Fruit fly (Drosophila melanogaster) whole organism, embryonic: ENCODE measurements around the gene CG43085.
A peak's percentile ranks its signal among the peaks of the same experiment; 100 is the strongest.

Experiments
- Abd-B ChIP-seq: fragments of 200-800 bp; sonication (Bioruptor generic); optimal IDR thresholded peaks from 2 replicates; lab custom pipeline; 2018; ENCODE audit warnings: missing biosample characterization, mild to moderate bottlenecking, missing genetic modification characterization, moderate library complexity
- Bdp1 ChIP-seq: fragments of 200-800 bp; sonication (Bioruptor generic); optimal IDR thresholded peaks from 3 replicates; lab custom pipeline; 2016; ENCODE audit warnings: missing biosample characterization, missing genetic modification characterization
- Bteb2 ChIP-seq: fragments of 200-800 bp; sonication (Bioruptor generic); optimal IDR thresholded peaks from 2 replicates; lab custom pipeline; 2016; ENCODE audit warnings: missing biosample characterization, missing genetic modification characterization
- CG10462 ChIP-seq: fragments of 200-800 bp; sonication (Bioruptor generic); optimal IDR thresholded peaks from 2 replicates; lab custom pipeline; 2016; ENCODE audit warnings: missing biosample characterization, missing genetic modification characterization
- CG12769 ChIP-seq: fragments of 200-800 bp; sonication (Bioruptor generic); optimal IDR thresholded peaks from 2 replicates; lab custom pipeline; 2019; ENCODE audit warnings: missing biosample characterization, mild to moderate bottlenecking, missing genetic modification characterization, moderate library complexity
- CG17568 ChIP-seq: fragments of 200-800 bp; sonication (Bioruptor generic); optimal IDR thresholded peaks from 2 replicates; lab custom pipeline; 2018; ENCODE audit warnings: missing biosample characterization, mild to moderate bottlenecking, missing genetic modification characterization, moderate library complexity
- CG1792 ChIP-seq: fragments of 200-800 bp; sonication (Bioruptor generic); optimal IDR thresholded peaks from 2 replicates; lab custom pipeline; 2016; ENCODE audit warnings: missing biosample characterization, missing genetic modification characterization
- CG18764 ChIP-seq: fragments of 200-800 bp; sonication (Bioruptor generic); optimal IDR thresholded peaks from 3 replicates; lab custom pipeline; 2016; ENCODE audit warnings: missing biosample characterization, missing genetic modification characterization
- CG2712 ChIP-seq: fragments of 200-800 bp; optimal IDR thresholded peaks from 3 replicates; lab custom pipeline; 2019; ENCODE audit warnings: missing biosample characterization, mild to moderate bottlenecking, missing genetic modification characterization, moderate library complexity
- CG31388 ChIP-seq: fragments of 200-800 bp; sonication (Bioruptor generic); optimal IDR thresholded peaks from 2 replicates; lab custom pipeline; 2016; ENCODE audit warnings: missing biosample characterization, missing genetic modification characterization
- CG32532 ChIP-seq: fragments of 200-800 bp; sonication (Bioruptor generic); IDR thresholded peaks from 2 replicates; pipeline ENCODE4 v1.3.6; 2022; ENCODE audit warnings: missing biosample characterization, missing genetic modification characterization
- CG6765 ChIP-seq: fragments of 200-800 bp; sonication (Bioruptor generic); optimal IDR thresholded peaks from 3 replicates; lab custom pipeline; 2017; ENCODE audit warnings: missing biosample characterization, mild to moderate bottlenecking, missing genetic modification characterization
- CG7839 ChIP-seq: fragments of 200-800 bp; sonication (Bioruptor generic); optimal IDR thresholded peaks from 3 replicates; lab custom pipeline; 2018; ENCODE audit warnings: missing biosample characterization, mild to moderate bottlenecking, missing genetic modification characterization, moderate library complexity
- CG7928 ChIP-seq: fragments of 200-800 bp; sonication (Bioruptor generic); optimal IDR thresholded peaks from 2 replicates; lab custom pipeline; 2017; ENCODE audit warnings: missing biosample characterization, mild to moderate bottlenecking, missing genetic modification characterization
- CG7963 ChIP-seq: fragments of 200-800 bp; sonication (Bioruptor generic); IDR thresholded peaks from 3 replicates; pipeline ENCODE4 v1.3.6; 2022; ENCODE audit warnings: missing biosample characterization, missing genetic modification characterization; ENCODE audit not compliant: partially characterized antibody
- CoRest ChIP-seq: fragments of 200-800 bp; sonication (Bioruptor generic); optimal IDR thresholded peaks from 3 replicates; lab custom pipeline; 2018; ENCODE audit warnings: missing biosample characterization, mild to moderate bottlenecking, missing genetic modification characterization, moderate library complexity
- D19B ChIP-seq: fragments of 200-800 bp; sonication (Bioruptor generic); optimal IDR thresholded peaks from 2 replicates; lab custom pipeline; 2017; ENCODE audit warnings: missing biosample characterization, mild to moderate bottlenecking, missing genetic modification characterization
- Fer2 ChIP-seq: fragments of 200-800 bp; sonication (Bioruptor generic); optimal IDR thresholded peaks from 2 replicates; lab custom pipeline; 2018; ENCODE audit warnings: missing biosample characterization, mild to moderate bottlenecking, missing genetic modification characterization, moderate library complexity
- Hey ChIP-seq: fragments of 200-800 bp; sonication (Bioruptor generic); optimal IDR thresholded peaks from 3 replicates; lab custom pipeline; 2018; ENCODE audit warnings: missing biosample characterization, mild to moderate bottlenecking, missing genetic modification characterization
- MTF-1 ChIP-seq: fragments of 200-800 bp; sonication (Bioruptor generic); optimal IDR thresholded peaks from 2 replicates; lab custom pipeline; 2018; ENCODE audit warnings: missing biosample characterization, mild to moderate bottlenecking, missing genetic modification characterization, borderline replicate concordance
- Max ChIP-seq: fragments of 200-800 bp; sonication (Bioruptor generic); optimal IDR thresholded peaks from 2 replicates; lab custom pipeline; 2016; ENCODE audit warnings: missing biosample characterization, mild to moderate bottlenecking, missing genetic modification characterization
- NC2β ChIP-seq: fragments of 200-800 bp; sonication (Bioruptor generic); optimal IDR thresholded peaks from 2 replicates; lab custom pipeline; 2016; ENCODE audit warnings: missing biosample characterization, missing genetic modification characterization
- Ravus ChIP-seq: fragments of 200-800 bp; sonication (Bioruptor generic); IDR thresholded peaks from 2 replicates; pipeline ENCODE4 v1.3.6; 2022; ENCODE audit warnings: missing biosample characterization, missing genetic modification characterization
- Rx ChIP-seq: fragments of 200-800 bp; sonication (Bioruptor generic); IDR thresholded peaks from 2 replicates; pipeline ENCODE4 v1.3.6; 2022; ENCODE audit warnings: missing biosample characterization, missing genetic modification characterization
- aop ChIP-seq: fragments of 200-800 bp; sonication (Bioruptor generic); IDR thresholded peaks from 2 replicates; pipeline ENCODE4 v1.3.6; 2022; ENCODE audit warnings: missing biosample characterization, missing genetic modification characterization
- bbx ChIP-seq: fragments of 200-800 bp; sonication (Bioruptor generic); IDR thresholded peaks from 2 replicates; pipeline ENCODE4 v1.3.6; 2022; ENCODE audit warnings: missing biosample characterization, missing genetic modification characterization; ENCODE audit not compliant: partially characterized antibody
- bcd ChIP-seq: fragments of 200-800 bp; sonication (Bioruptor generic); optimal IDR thresholded peaks from 2 replicates; lab custom pipeline; 2017; ENCODE audit warnings: missing biosample characterization, mild to moderate bottlenecking, missing genetic modification characterization
- bowl ChIP-seq: fragments of 200-800 bp; sonication (Bioruptor generic); IDR thresholded peaks from 2 replicates; pipeline ENCODE4 v1.3.6; 2022; ENCODE audit warnings: missing biosample characterization, missing genetic modification characterization
- cad ChIP-seq: fragments of >200 bp; optimal IDR thresholded peaks from 2 replicates; lab custom pipeline; 2017; ENCODE audit warnings: missing biosample characterization, missing genetic modification characterization
- cas ChIP-seq: fragments of 200-800 bp; sonication (Bioruptor generic); IDR thresholded peaks from 2 replicates; pipeline ENCODE4 v1.3.6; 2022; ENCODE audit warnings: missing biosample characterization, missing genetic modification characterization
- cg ChIP-seq: fragments of 200-800 bp; sonication (Bioruptor generic); optimal IDR thresholded peaks from 3 replicates; lab custom pipeline; 2019; ENCODE audit warnings: missing biosample characterization, mild to moderate bottlenecking, missing genetic modification characterization, moderate library complexity
- dan ChIP-seq: fragments of 200-800 bp; sonication (Bioruptor generic); IDR thresholded peaks from 2 replicates; pipeline ENCODE4 v1.3.6; 2022; ENCODE audit warnings: missing biosample characterization, missing genetic modification characterization
- danr ChIP-seq: fragments of 200-800 bp; sonication (Bioruptor generic); IDR thresholded peaks from 2 replicates; pipeline ENCODE4 v1.3.6; 2022; ENCODE audit warnings: missing biosample characterization, missing genetic modification characterization
- emc ChIP-seq: fragments of 200-800 bp; sonication (Bioruptor generic); optimal IDR thresholded peaks from 2 replicates; lab custom pipeline; 2016; ENCODE audit warnings: missing biosample characterization, missing genetic modification characterization
- en ChIP-seq: fragments of 200-800 bp; sonication (Bioruptor generic); optimal IDR thresholded peaks from 2 replicates; lab custom pipeline; 2016; ENCODE audit warnings: missing biosample characterization, missing genetic modification characterization
- fd96Cb ChIP-seq: fragments of 200-800 bp; sonication (Bioruptor generic); optimal IDR thresholded peaks from 2 replicates; lab custom pipeline; 2018; ENCODE audit warnings: missing biosample characterization, mild to moderate bottlenecking, missing genetic modification characterization, moderate library complexity
- lbe ChIP-seq: fragments of 200-800 bp; sonication (Bioruptor generic); optimal IDR thresholded peaks from 2 replicates; lab custom pipeline; 2016; ENCODE audit warnings: missing biosample characterization, mild to moderate bottlenecking, missing genetic modification characterization
- luna ChIP-seq: fragments of 200-800 bp; sonication (Bioruptor generic); optimal IDR thresholded peaks from 2 replicates; lab custom pipeline; 2016; ENCODE audit warnings: missing biosample characterization, missing genetic modification characterization
- mld ChIP-seq: fragments of 200-800 bp; sonication (Bioruptor generic); IDR thresholded peaks from 3 replicates; pipeline ENCODE4 v1.3.6; 2022; ENCODE audit warnings: missing biosample characterization, missing genetic modification characterization; ENCODE audit not compliant: partially characterized antibody
- nau ChIP-seq: fragments of 200-800 bp; sonication (Bioruptor generic); optimal IDR thresholded peaks from 3 replicates; lab custom pipeline; 2017; ENCODE audit warnings: missing biosample characterization, mild to moderate bottlenecking, missing genetic modification characterization, missing genetic modification reagents
- otp ChIP-seq: fragments of 200-800 bp; sonication (Bioruptor generic); IDR thresholded peaks from 3 replicates; pipeline ENCODE4, ENCODE4 v1.3.6; 2022; ENCODE audit warnings: missing biosample characterization, missing genetic modification characterization
- pita ChIP-seq: fragments of 200-800 bp; sonication (Bioruptor generic); optimal IDR thresholded peaks from 2 replicates; lab custom pipeline; 2017; ENCODE audit warnings: missing biosample characterization, mild to moderate bottlenecking, missing genetic modification characterization
- pum ChIP-seq: fragments of 200-800 bp; sonication (Bioruptor generic); optimal IDR thresholded peaks from 2 replicates; lab custom pipeline; 2016; ENCODE audit warnings: missing biosample characterization, missing genetic modification characterization
- salm ChIP-seq: fragments of 200-800 bp; sonication (Bioruptor generic); optimal IDR thresholded peaks from 2 replicates; lab custom pipeline; 2018; ENCODE audit warnings: missing biosample characterization, mild to moderate bottlenecking, missing genetic modification characterization
- tin ChIP-seq: fragments of 200-800 bp; sonication (Bioruptor generic); optimal IDR thresholded peaks from 3 replicates; lab custom pipeline; 2016; ENCODE audit warnings: missing biosample characterization, missing genetic modification characterization
- unpg ChIP-seq: fragments of 200-800 bp; sonication (Bioruptor generic); optimal IDR thresholded peaks from 3 replicates; lab custom pipeline; 2018; ENCODE audit warnings: missing biosample characterization, mild to moderate bottlenecking, missing genetic modification characterization, moderate library complexity
- wor ChIP-seq: fragments of 200-800 bp; sonication (Bioruptor generic); IDR thresholded peaks from 2 replicates; pipeline ENCODE4 v1.3.6; 2022; ENCODE audit warnings: missing biosample characterization, missing genetic modification characterization
- zen ChIP-seq: fragments of 200-800 bp; sonication (Bioruptor generic); optimal IDR thresholded peaks from 3 replicates; lab custom pipeline; 2018; ENCODE audit warnings: missing biosample characterization, mild to moderate bottlenecking, missing genetic modification characterization, moderate library complexity

The CG43085 gene

dm6 chr3L:17653701-17654667 lies 7.4 kb upstream of the CG43085 start, which contains the start of the genes Krn, Ndfip and CG7484 (continued):
- TF ChIP-seq emc (GFP tag; lab: Kevin White, UChicago) (peak; percentile 70), MTF-1 (GFP tag; lab: Kevin White, UChicago) (peak; percentile 25), CG31388 (GFP tag; lab: Kevin White, UChicago) (peak; percentile 20), Fer2 (tag; lab: Kevin White, UChicago) (peak; percentile 89), Max (peak; percentile 76), wor (GFP tag; lab: Robert Waterston, UW) (peak; percentile 62), D19B (GFP tag; lab: Kevin White, UChicago) (peak; percentile 67), CG17568 (GFP tag; lab: Kevin White, UChicago) (peak; percentile 47), Ravus (GFP tag; lab: Robert Waterston, UW) (peak; percentile 26), fd96Cb (tag; lab: Kevin White, UChicago) (peak; percentile 86), nau (GFP tag; lab: Kevin White, UChicago) (peak; percentile 11), Hey (tag; lab: Kevin White, UChicago) (peak; percentile 34), CG1792 (GFP tag; lab: Kevin White, UChicago) (no peak), mld (peak; percentile 82), CG12769 (tag; lab: Kevin White, UChicago) (peak; percentile 72), pita (no peak), cas (GFP tag; lab: Robert Waterston, UW) (peak; percentile 61; the same call in 1 of the 2 replicates), en (peak; percentile 29), unpg (GFP tag; lab: Kevin White, UChicago) (peak; percentile 86), CG6765 (GFP tag; lab: Kevin White, UChicago) (no peak), CG32532 (GFP tag; lab: Robert Waterston, UW) (peak; percentile 90), NC2β (GFP tag; lab: Kevin White, UChicago) (peak; percentile 32), bowl (GFP tag; lab: Robert Waterston, UW) (no peak), bcd (GFP tag; lab: Kevin White, UChicago) (peak; percentile 87), luna (GFP tag; lab: Kevin White, UChicago) (peak; percentile 50), otp (GFP tag; lab: Robert Waterston, UW) (peak; percentile 53; the same call in 1 of the 3 replicates), Bdp1 (GFP tag; lab: Kevin White, UChicago) (peak; percentile 51), pum (peak; percentile 83), Rx (GFP tag; lab: Robert Waterston, UW) (peak; percentile 73), aop (GFP tag; lab: Robert Waterston, UW) (no peak), salm (tag; lab: Kevin White, UChicago) (peak; percentile 74), CG10462 (peak; percentile 79), cad (GFP tag; lab: Kevin White, UChicago) (no peak), CG18764 (peak; percentile 76), cg (GFP tag; lab: Kevin White, UChicago) (peak; percentile 63), CG7928 (GFP tag; lab: Kevin White, UChicago) (peak; percentile 55), zen (tag; lab: Kevin White, UChicago) (peak; percentile 91), dan (GFP tag; lab: Robert Waterston, UW) (no peak), Abd-B (GFP tag; lab: Kevin White, UChicago) (peak; percentile 93), danr (GFP tag; lab: Robert Waterston, UW) (peak; percentile 69), CG7963 (GFP tag; lab: Robert Waterston, UW) (peak; percentile 87), lbe (peak; percentile 80), CG7839 (tag; lab: Kevin White, UChicago) (peak; percentile 90), CoRest (peak; percentile 96), bbx (peak; percentile 94), CG2712 (tag; lab: Kevin White, UChicago) (peak; percentile 94), Bteb2 (GFP tag; lab: Kevin White, UChicago) (peak; percentile 69), tin (GFP tag; lab: Kevin White, UChicago) (peak; percentile 88)
